Fruit fly (Drosophila melanogaster): ENCODE data around the gene ifc.

dm6 chr2L:5975601-5976000, 10.5 kb upstream of the ifc start:
- TF ChIP-seq topi (GFP tag; optimal IDR thresholded peaks at IDR 0.05) (no peak), acj6 (GFP tag; optimal IDR thresholded peaks at IDR 0.05) (no peak), CG3032 (tag; optimal IDR thresholded peaks at IDR 0.05) (no peak), salr (GFP tag; optimal IDR thresholded peaks at IDR 0.05) (no peak), ss (GFP tag; optimal IDR thresholded peaks at IDR 0.05) (no peak), CG10631 (GFP tag; optimal IDR thresholded peaks at IDR 0.05) (no peak), Sox102F (GFP tag; optimal IDR thresholded peaks at IDR 0.05) (no peak)
